Worm (Caenorhabditis elegans) whole organism, young adult: ENCODE measurements around the gene orai-1.

Experiments used
- B0019.2 ChIP-seq: fragments of 200-800 bp; sonication (Bioruptor generic); conservative IDR thresholded peaks from 2 replicates; pipeline ENCODE4 v1.3.6; 2022; ENCODE audit warnings: missing genetic modification reagents, missing genetic modification characterization, missing compliant biosample characterization
- F49E8.2 ChIP-seq: sonication (generic microtip); optimal IDR thresholded peaks from 3 replicates; lab custom pipeline; 2017; ENCODE audit warnings: missing genetic modification characterization, mild to moderate bottlenecking, missing compliant biosample characterization, antibody characterized with exemption, moderate library complexity; ENCODE audit not compliant: insufficient read depth
- F57C9.4 ChIP-seq: sonication (generic microtip); optimal IDR thresholded peaks from 2 replicates; lab custom pipeline; 2017; ENCODE audit warnings: mild to moderate bottlenecking, missing genetic modification characterization, missing compliant biosample characterization
- ama-1 ChIP-seq, 3 experiments: fragments of 150-350 bp in 1 of 3; sonication (generic microtip) in 2 of 3; optimal IDR thresholded peaks; 2 replicates each; lab custom pipeline; 2014 to 2018; ENCODE audit warnings: missing biosample characterization in 2 of 3, missing genetic modification characterization in 2 of 3, missing genetic modification reagents in 2 of 3
- ceh-79 ChIP-seq: sonication (generic microtip); optimal IDR thresholded peaks from 2 replicates; lab custom pipeline; 2017; ENCODE audit warnings: mild to moderate bottlenecking, missing genetic modification characterization, missing compliant biosample characterization
- hmg-20 ChIP-seq: fragments of 200-800 bp; sonication (Bioruptor generic); IDR thresholded peaks from 2 replicates; pipeline ENCODE4 v1.3.6; 2022; ENCODE audit warnings: missing genetic modification reagents, missing genetic modification characterization, missing compliant biosample characterization
- madf-8 ChIP-seq: fragments of 200-800 bp; sonication (Bioruptor generic); conservative IDR thresholded peaks from 2 replicates; pipeline ENCODE4 v1.3.6; 2022; ENCODE audit warnings: missing genetic modification reagents, missing genetic modification characterization, missing compliant biosample characterization
- mcd-1 ChIP-seq: fragments of 200-800 bp; sonication (Bioruptor generic); IDR thresholded peaks from 2 replicates; pipeline ENCODE4 v1.3.6; 2022; ENCODE audit warnings: missing genetic modification reagents, missing genetic modification characterization, missing compliant biosample characterization
- snpc-4 ChIP-seq, 5 experiments: fragments of 150-350 bp in 1 of 5; sonication (generic microtip) in 4 of 5; optimal IDR thresholded peaks; 2 replicates each; lab custom pipeline; 2014 to 2018; ENCODE audit warnings: missing genetic modification characterization in 5 of 5, missing biosample characterization in 3 of 5, antibody characterized with exemption in 2 of 5, mild to moderate bottlenecking in 2 of 5, missing compliant biosample characterization in 2 of 5, missing genotype in 2 of 5, moderate library complexity in 2 of 5, missing genetic modification reagents in 1 of 5
- sptf-2 ChIP-seq: fragments of 200-800 bp; sonication (Bioruptor generic); optimal IDR thresholded peaks from 2 replicates; lab custom pipeline; 2018; ENCODE audit warnings: mild to moderate bottlenecking, missing genetic modification characterization, missing compliant biosample characterization
- unc-130 ChIP-seq: sonication (generic microtip); optimal IDR thresholded peaks from 2 replicates; lab custom pipeline; 2016; ENCODE audit warnings: missing genetic modification reagents, missing genetic modification characterization, missing compliant biosample characterization

- TF ChIP-seq B0019.2 = no peak
- no peak for TF ChIP-seq snpc-4 (GFP tag; optimal IDR thresholded peaks at IDR 0.05; lab: Kevin White, UChicago)
- TF ChIP-seq snpc-4 (tag; optimal IDR thresholded peaks at IDR 0.05; lab: Kevin White, UChicago) = no peak
- no peak for TF ChIP-seq hmg-20 (GFP tag; lab: Robert Waterston, UW)
- TF ChIP-seq F49E8.2 (tag; lab: Kevin White, UChicago) = no peak
- no peak for TF ChIP-seq unc-130 (GFP tag; lab: Kevin White, UChicago)
- TF ChIP-seq F57C9.4 (tag; lab: Kevin White, UChicago) = no peak
- TF ChIP-seq ama-1 (optimal IDR thresholded peaks at IDR 0.05; lab: Kevin White, UChicago) = no peak
- no peak for TF ChIP-seq ama-1 (GFP tag; optimal IDR thresholded peaks at IDR 0.05; lab: Kevin White, UChicago)
- TF ChIP-seq mcd-1 (GFP tag; lab: Robert Waterston, UW) = no peak
- TF ChIP-seq ceh-79 (tag; lab: Kevin White, UChicago) = no peak
- TF ChIP-seq madf-8 = no peak
- no peak for TF ChIP-seq sptf-2 (GFP tag; lab: Kevin White, UChicago)
Measured at ce11 chrIII:599279-599678, 47.3 kb upstream of the orai-1 start.
